Worm (Caenorhabditis elegans) whole organism, L1 larva: Measurements from ENCODE around the gene B0244.4.

Source experiments
- C04F5.9 ChIP-seq: sonication (generic microtip); optimal IDR thresholded peaks from 2 replicates; lab custom pipeline; 2016; ENCODE audit warnings: missing genetic modification characterization, missing compliant biosample characterization
- C16A3.4 ChIP-seq: fragments of 150-350 bp; optimal IDR thresholded peaks from 2 replicates; lab custom pipeline; 2014; ENCODE audit warnings: missing biosample characterization, missing genetic modification characterization
- C34B4.2 ChIP-seq: sonication (generic microtip); optimal IDR thresholded peaks from 2 replicates; lab custom pipeline; 2017; ENCODE audit warnings: mild to moderate bottlenecking, missing genetic modification characterization, missing compliant biosample characterization
- F16B12.6 ChIP-seq: fragments of 150-350 bp; optimal IDR thresholded peaks from 2 replicates; lab custom pipeline; 2014; ENCODE audit warnings: missing biosample characterization, missing genetic modification characterization
- Y116A8C.19 ChIP-seq: sonication (generic microtip); optimal IDR thresholded peaks from 2 replicates; lab custom pipeline; 2016; ENCODE audit warnings: missing compliant biosample characterization, missing genetic modification characterization, borderline replicate concordance
- aha-1 ChIP-seq: fragments of 150-350 bp; optimal IDR thresholded peaks from 2 replicates; lab custom pipeline; 2014; ENCODE audit warnings: missing biosample characterization, missing genetic modification characterization
- alr-1 ChIP-seq: fragments of 200-800 bp; sonication (Bioruptor generic); optimal IDR thresholded peaks from 2 replicates; lab custom pipeline; 2018; ENCODE audit warnings: borderline replicate concordance, mild to moderate bottlenecking, missing genetic modification characterization, missing compliant biosample characterization
- ama-1 ChIP-seq: fragments of 150-350 bp; optimal IDR thresholded peaks from 2 replicates; lab custom pipeline; 2014
- blmp-1 ChIP-seq: fragments of 150-350 bp; optimal IDR thresholded peaks from 2 replicates; lab custom pipeline; 2014; ENCODE audit warnings: missing biosample characterization, missing genetic modification characterization
- ceh-63 ChIP-seq: fragments of 200-800 bp; sonication (Bioruptor generic); optimal IDR thresholded peaks from 2 replicates; lab custom pipeline; 2018; ENCODE audit warnings: mild to moderate bottlenecking, missing genetic modification characterization, missing compliant biosample characterization
- ceh-82 ChIP-seq, 3 experiments: fragments of 150-350 bp in 1 of 3; sonication (generic microtip) in 2 of 3; optimal IDR thresholded peaks; 2 replicates each; lab custom pipeline; 2014 to 2017; ENCODE audit warnings: missing biosample characterization in 3 of 3, missing genetic modification characterization in 3 of 3
- ceh-88 ChIP-seq: fragments of 200-800 bp; sonication (Bioruptor generic); IDR thresholded peaks from 2 replicates; pipeline ENCODE4 v1.3.6; 2022; ENCODE audit warnings: missing genetic modification characterization, missing compliant biosample characterization
- ceh-90 ChIP-seq: sonication (generic microtip); optimal IDR thresholded peaks from 2 replicates; lab custom pipeline; 2016; ENCODE audit warnings: missing genetic modification characterization, missing compliant biosample characterization
- efl-3 ChIP-seq: fragments of 200-800 bp; sonication (Bioruptor generic); optimal IDR thresholded peaks from 2 replicates; lab custom pipeline; 2018; ENCODE audit warnings: mild to moderate bottlenecking, missing genetic modification characterization, missing compliant biosample characterization
- egl-13 ChIP-seq: sonication (generic microtip); optimal IDR thresholded peaks from 2 replicates; lab custom pipeline; 2016; ENCODE audit warnings: missing genotype, missing genetic modification reagents, missing genetic modification characterization, missing compliant biosample characterization
- fkh-10 ChIP-seq: sonication (generic microtip); optimal IDR thresholded peaks from 2 replicates; lab custom pipeline; 2017; ENCODE audit warnings: missing biosample characterization, missing genetic modification reagents, missing genetic modification characterization
- fkh-4 ChIP-seq: sonication (generic microtip); optimal IDR thresholded peaks from 2 replicates; lab custom pipeline; 2016; ENCODE audit warnings: missing compliant biosample characterization, missing genetic modification characterization, borderline replicate concordance
- hlh-17 ChIP-seq: fragments of 200-800 bp; sonication (Bioruptor generic); optimal IDR thresholded peaks from 2 replicates; lab custom pipeline; 2018; ENCODE audit warnings: missing genetic modification characterization, mild to moderate bottlenecking, missing compliant biosample characterization, moderate library complexity, borderline replicate concordance
- hpl-2 ChIP-seq: fragments of 150-350 bp; optimal IDR thresholded peaks from 2 replicates; lab custom pipeline; 2014; ENCODE audit warnings: missing biosample characterization, missing genetic modification reagents, missing genetic modification characterization
- irx-1 ChIP-seq: sonication (generic microtip); optimal IDR thresholded peaks from 2 replicates; lab custom pipeline; 2016; ENCODE audit warnings: missing genetic modification characterization, missing compliant biosample characterization
- isw-1 ChIP-seq: fragments of 200-800 bp; sonication (Bioruptor generic); IDR thresholded peaks from 2 replicates; pipeline ENCODE4 v1.3.6; 2022; ENCODE audit warnings: missing genetic modification characterization, missing compliant biosample characterization
- lin-14 ChIP-seq: fragments of 200-800 bp; sonication (Bioruptor generic); optimal IDR thresholded peaks from 2 replicates; lab custom pipeline; 2018; ENCODE audit warnings: mild to moderate bottlenecking, missing genetic modification characterization, moderate library complexity, missing compliant biosample characterization
- lin-15B ChIP-seq: fragments of 150-350 bp; sonication (generic microtip); optimal IDR thresholded peaks from 3 replicates; lab custom pipeline; 2014; ENCODE audit warnings: missing biosample characterization, missing genetic modification characterization
- lin-35 ChIP-seq, 2 experiments: fragments of 150-350 bp; optimal IDR thresholded peaks; 2 replicates each; lab custom pipeline; 2014; ENCODE audit warnings: missing biosample characterization in 2 of 2, missing genetic modification characterization in 2 of 2, missing genetic modification reagents in 2 of 2
- lir-3 ChIP-seq: sonication (generic microtip); optimal IDR thresholded peaks from 2 replicates; lab custom pipeline; 2016; ENCODE audit warnings: mild to moderate bottlenecking, missing genetic modification characterization, moderate library complexity, missing compliant biosample characterization; ENCODE audit not compliant: poor library complexity
- lsy-2 ChIP-seq, 2 experiments: fragments of 150-350 bp; optimal IDR thresholded peaks; 2 replicates each; lab custom pipeline; 2014; ENCODE audit warnings: missing biosample characterization in 2 of 2, missing genetic modification characterization in 2 of 2
- mdl-1 ChIP-seq, 2 experiments: fragments of 150-350 bp; optimal IDR thresholded peaks; 2 replicates each; lab custom pipeline; 2014 to 2017; ENCODE audit warnings: missing biosample characterization in 2 of 2, missing genetic modification characterization in 2 of 2, inconsistent platforms in 1 of 2
- mef-2 ChIP-seq: fragments of 150-350 bp; optimal IDR thresholded peaks from 2 replicates; lab custom pipeline; 2014; ENCODE audit warnings: missing biosample characterization, missing genetic modification characterization
- mep-1 ChIP-seq: fragments of 150-350 bp; optimal IDR thresholded peaks from 2 replicates; lab custom pipeline; 2014; ENCODE audit warnings: missing biosample characterization, missing genetic modification characterization
- nhr-19 ChIP-seq: fragments of 200-800 bp; sonication (Bioruptor generic); conservative IDR thresholded peaks from 2 replicates; pipeline ENCODE4 v1.3.6; 2022; ENCODE audit warnings: missing genetic modification characterization, missing compliant biosample characterization
- nhr-20 ChIP-seq: sonication (generic microtip); optimal IDR thresholded peaks from 2 replicates; lab custom pipeline; 2016; ENCODE audit warnings: mild to moderate bottlenecking, missing genetic modification characterization, missing compliant biosample characterization
- nhr-47 ChIP-seq: sonication (generic microtip); optimal IDR thresholded peaks from 2 replicates; lab custom pipeline; 2016; ENCODE audit warnings: mild to moderate bottlenecking, missing genetic modification characterization, moderate library complexity, missing compliant biosample characterization
- nhr-71 ChIP-seq: sonication (generic microtip); optimal IDR thresholded peaks from 2 replicates; lab custom pipeline; 2016; ENCODE audit warnings: mild to moderate bottlenecking, missing genetic modification characterization, moderate library complexity, missing compliant biosample characterization
- nhr-77 ChIP-seq: fragments of 150-350 bp; optimal IDR thresholded peaks from 2 replicates; lab custom pipeline; 2014; ENCODE audit warnings: missing biosample characterization, missing genetic modification characterization
- nhr-84 ChIP-seq: sonication (generic microtip); optimal IDR thresholded peaks from 2 replicates; lab custom pipeline; 2017; ENCODE audit warnings: missing biosample characterization, missing genetic modification characterization
- pax-3 ChIP-seq: fragments of 200-800 bp; sonication (Bioruptor generic); optimal IDR thresholded peaks from 2 replicates; lab custom pipeline; 2018; ENCODE audit warnings: mild to moderate bottlenecking, missing genetic modification characterization, moderate library complexity, missing compliant biosample characterization
- pqm-1 ChIP-seq: sonication (generic microtip); optimal IDR thresholded peaks from 3 replicates; lab custom pipeline; 2017; ENCODE audit warnings: missing biosample characterization, missing genetic modification characterization
- skn-1 ChIP-seq: fragments of 150-350 bp; optimal IDR thresholded peaks from 2 replicates; lab custom pipeline; 2014; ENCODE audit warnings: missing biosample characterization, missing genetic modification characterization
- snu-23 ChIP-seq: sonication (generic microtip); optimal IDR thresholded peaks from 2 replicates; lab custom pipeline; 2016; ENCODE audit warnings: missing genetic modification characterization, missing compliant biosample characterization
- sptf-1 ChIP-seq: fragments of 150-350 bp; optimal IDR thresholded peaks from 2 replicates; lab custom pipeline; 2014; ENCODE audit warnings: missing biosample characterization, missing genetic modification characterization
- sup-37 ChIP-seq: fragments of 200-800 bp; sonication (Bioruptor generic); optimal IDR thresholded peaks from 2 replicates; lab custom pipeline; 2018; ENCODE audit warnings: mild to moderate bottlenecking, missing genetic modification characterization, missing compliant biosample characterization
- swsn-7 ChIP-seq: sonication (generic microtip); optimal IDR thresholded peaks from 2 replicates; lab custom pipeline; 2016; ENCODE audit warnings: missing genetic modification characterization, missing compliant biosample characterization
- tbx-2 ChIP-seq: sonication (generic microtip); optimal IDR thresholded peaks from 2 replicates; lab custom pipeline; 2016; ENCODE audit warnings: missing genetic modification characterization, missing compliant biosample characterization
- tlp-1 ChIP-seq: fragments of 150-350 bp; optimal IDR thresholded peaks from 2 replicates; lab custom pipeline; 2014; ENCODE audit warnings: missing biosample characterization, missing genetic modification characterization
- unc-130 ChIP-seq: fragments of 150-350 bp; optimal IDR thresholded peaks from 2 replicates; lab custom pipeline; 2017; ENCODE audit warnings: missing biosample characterization, missing genetic modification characterization, inconsistent platforms
- unc-30 ChIP-seq: sonication (generic microtip); optimal IDR thresholded peaks from 2 replicates; lab custom pipeline; 2017; ENCODE audit warnings: missing biosample characterization, missing genetic modification characterization
- unc-62 ChIP-seq: fragments of 150-350 bp; optimal IDR thresholded peaks from 2 replicates; lab custom pipeline; 2014; ENCODE audit warnings: missing biosample characterization, missing genetic modification reagents, missing genetic modification characterization
- unc-98 ChIP-seq: fragments of 200-800 bp; sonication (Bioruptor generic); IDR thresholded peaks from 2 replicates; pipeline ENCODE4 v1.3.6; 2022; ENCODE audit warnings: missing genetic modification characterization, missing compliant biosample characterization
- vab-15 ChIP-seq: sonication (generic microtip); optimal IDR thresholded peaks from 2 replicates; lab custom pipeline; 2017; ENCODE audit warnings: missing genotype, mild to moderate bottlenecking, missing genetic modification characterization, missing compliant biosample characterization
- xbp-1 ChIP-seq: sonication (generic microtip); optimal IDR thresholded peaks from 2 replicates; lab custom pipeline; 2016; ENCODE audit warnings: missing genetic modification characterization, missing compliant biosample characterization
- zip-4 ChIP-seq: fragments of 200-800 bp; sonication (Bioruptor generic); optimal IDR thresholded peaks from 2 replicates; lab custom pipeline; 2018; ENCODE audit warnings: mild to moderate bottlenecking, missing genetic modification characterization, moderate library complexity, missing compliant biosample characterization
- ztf-11 ChIP-seq, 2 experiments: sonication (generic microtip); optimal IDR thresholded peaks; 2 replicates each; lab custom pipeline; 2016 to 2017; ENCODE audit warnings: missing genetic modification characterization in 2 of 2, missing biosample characterization in 1 of 2, missing compliant biosample characterization in 1 of 2

B0244.4 gene

DNA sequence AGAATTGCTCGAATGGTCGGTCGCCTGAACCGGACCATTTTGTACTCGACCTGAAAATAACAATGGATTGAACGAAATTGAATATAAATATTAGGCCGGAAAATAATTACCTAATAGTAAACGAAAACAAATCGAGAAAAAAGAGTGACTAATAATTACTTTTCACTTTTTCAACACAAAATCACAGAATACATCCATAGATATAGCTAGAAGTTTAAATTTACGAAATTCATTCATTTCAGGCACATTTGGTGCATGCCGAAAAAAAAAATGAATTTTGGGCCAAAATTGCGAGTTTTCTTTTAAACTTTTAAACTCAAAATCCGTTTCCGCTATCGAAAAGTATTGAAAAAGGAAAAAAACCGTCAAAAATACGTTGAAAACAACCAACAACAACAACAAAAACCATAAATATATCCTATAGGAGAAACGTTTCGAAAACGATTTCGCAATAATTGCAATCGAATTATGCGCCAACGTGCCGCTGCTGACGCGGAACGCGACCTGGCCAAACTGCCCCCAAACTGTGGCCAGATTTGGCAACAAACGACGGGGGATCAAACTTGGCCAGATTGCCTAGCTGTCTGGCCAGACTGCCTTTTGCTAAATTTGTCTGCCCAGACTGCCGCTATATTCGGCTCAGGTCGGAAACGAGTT, 38.1 kb downstream of the B0244.4 start, which contains the start of gene Y37B11A.3:
Y37B11A.3 (minus strand) TSS at position 51 of the 657 bp plus-strand sequence.
- TF ChIP-seq egl-13 (tag; lab: Kevin White, UChicago) (peak; percentile 9), F16B12.6 (tag; lab: Kevin White, UChicago) (peak; percentile 61), mef-2 (tag; lab: Kevin White, UChicago) (no peak), fkh-10 (GFP tag; lab: Kevin White, UChicago) (peak; percentile 11), mep-1 (peak; percentile 85), ceh-90 (no peak), tbx-2 (peak; percentile 79), C16A3.4 (tag; lab: Kevin White, UChicago) (peak; percentile 77), pqm-1 (tag; lab: Kevin White, UChicago) (no peak), nhr-19 (GFP tag; lab: Robert Waterston, UW) (peak; percentile 86), unc-130 (tag; lab: Kevin White, UChicago) (no peak), tlp-1 (tag; lab: Kevin White, UChicago) (no peak), sup-37 (no peak), nhr-20 (tag; lab: Kevin White, UChicago) (peak; percentile 81), unc-98 (GFP tag; lab: Robert Waterston, UW) (peak; percentile 11; the same call in 1 of the 2 replicates), skn-1 (tag; lab: Kevin White, UChicago) (peak; percentile 82), nhr-84 (no peak), efl-3 (GFP tag; lab: Kevin White, UChicago) (no peak), C04F5.9 (tag; lab: Kevin White, UChicago) (peak; percentile 6), ceh-63 (no peak), unc-30 (tag; lab: Kevin White, UChicago) (no peak), hpl-2 (peak; percentile 30), Y116A8C.19 (tag; lab: Kevin White, UChicago) (no peak), lin-14 (GFP tag; lab: Kevin White, UChicago) (peak; percentile 87), lsy-2 (tag; optimal IDR thresholded peaks at IDR 0.05; lab: Kevin White, UChicago) (peak; percentile 81 to 83), unc-62 (no peak), aha-1 (no peak), nhr-77 (peak; percentile 70), vab-15 (tag; lab: Kevin White, UChicago) (no peak), hlh-17 (GFP tag; lab: Kevin White, UChicago) (no peak), ztf-11 (tag; optimal IDR thresholded peaks at IDR 0.05; lab: Kevin White, UChicago) (peak in 1 of 2 experiments; percentile 51), xbp-1 (tag; lab: Kevin White, UChicago) (peak; percentile 77), swsn-7 (tag; lab: Kevin White, UChicago) (peak; percentile 81), ama-1 (lab: Kevin White, UChicago) (no peak), alr-1 (tag; lab: Kevin White, UChicago) (no peak), irx-1 (tag; lab: Kevin White, UChicago) (peak; percentile 67), mdl-1 (tag; optimal IDR thresholded peaks at IDR 0.05; lab: Kevin White, UChicago) (peak in 1 of 2 experiments; percentile 70), lin-35 (GFP tag; optimal IDR thresholded peaks at IDR 0.05; lab: Kevin White, UChicago) (peak; percentile 84 to 88), fkh-4 (peak; percentile 36), ceh-88 (GFP tag; lab: Robert Waterston, UW) (no peak), zip-4 (GFP tag; lab: Kevin White, UChicago) (peak; percentile 100), nhr-71 (tag; lab: Kevin White, UChicago) (peak; percentile 88), lin-15B (peak; percentile 71), snu-23 (GFP tag; lab: Kevin White, UChicago) (peak; percentile 85), pax-3 (peak; percentile 71), blmp-1 (tag; lab: Kevin White, UChicago) (peak; percentile 47), nhr-47 (tag; lab: Kevin White, UChicago) (peak; percentile 89), ceh-82 (tag; optimal IDR thresholded peaks at IDR 0.05; lab: Kevin White, UChicago) (peak; percentile 87), isw-1 (GFP tag; lab: Robert Waterston, UW) (peak; percentile 86), lir-3 (tag; lab: Kevin White, UChicago) (peak; percentile 59), C34B4.2 (tag; lab: Kevin White, UChicago) (no peak), sptf-1 (tag; lab: Kevin White, UChicago) (no peak)
